Worm (Caenorhabditis elegans): ENCODE measurements around the gene pat-2.

DNA sequence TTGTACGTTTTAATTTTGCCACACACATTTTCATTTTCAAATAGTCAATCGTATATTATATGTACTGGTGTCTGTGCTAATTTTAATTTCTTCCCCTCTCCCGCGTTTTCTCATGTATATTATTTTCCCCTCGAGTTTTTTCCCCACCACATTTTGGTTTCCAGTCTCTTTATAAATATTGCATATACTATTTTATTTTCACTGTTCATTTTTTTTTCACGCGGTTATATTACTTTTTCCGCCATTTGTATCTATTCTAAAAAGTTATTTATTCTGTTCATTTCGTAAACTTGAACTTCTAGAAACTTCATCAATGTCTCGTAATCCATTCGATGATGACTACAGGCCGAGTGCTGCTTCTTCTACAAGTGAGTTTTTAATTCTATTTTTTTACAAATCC lies 42.7 kb upstream of the pat-2 start, which contains the start of gene snap-29:
- TF ChIP-seq tab-1 (GFP tag; IDR thresholded peaks at IDR 0.05) (no peak), flt-1 (GFP tag; IDR thresholded peaks at IDR 0.05) (no peak), cog-1 (tag; optimal IDR thresholded peaks at IDR 0.05) (no peak), ztf-23 (GFP tag; IDR thresholded peaks at IDR 0.05) (no peak), T22C8.4 (GFP tag; IDR thresholded peaks at IDR 0.05) (no peak), ztf-29 (GFP tag; IDR thresholded peaks at IDR 0.05) (no peak), ref-1 (GFP tag; conservative IDR thresholded peaks at IDR 0.05) (no peak)

Measured in whole organism, midembryonic.